Worm (Caenorhabditis elegans): Measurements from ENCODE around the gene Y38E10A.8.

The Y38E10A.8 gene

ce11 chrII:12606900-12607299, at the start of gene Y38E10A.8:
TSS of gene Y38E10A.8 (plus strand) at chrII:12607200.
- no peak for TF ChIP-seq aly-2 (tag; optimal IDR thresholded peaks at IDR 0.05)
- TF ChIP-seq ztf-4 (tag; optimal IDR thresholded peaks at IDR 0.05) = no peak
- no peak for TF ChIP-seq unc-55 (GFP tag; optimal IDR thresholded peaks at IDR 0.05)
- no peak for TF ChIP-seq zag-1 (tag; optimal IDR thresholded peaks at IDR 0.05)
- no peak for TF ChIP-seq nhr-11 (tag; optimal IDR thresholded peaks at IDR 0.05)
- TF ChIP-seq nhr-77 (tag; optimal IDR thresholded peaks at IDR 0.05) = no peak
- no peak for TF ChIP-seq mab-5 (tag; optimal IDR thresholded peaks at IDR 0.05)
- no peak for TF ChIP-seq mdl-1 (tag; optimal IDR thresholded peaks at IDR 0.05)
- no peak for TF ChIP-seq nhr-10 (tag; optimal IDR thresholded peaks at IDR 0.05)
- no peak for TF ChIP-seq lin-13 (GFP tag; optimal IDR thresholded peaks at IDR 0.05)
- no peak for TF ChIP-seq C34F6.9 (tag; optimal IDR thresholded peaks at IDR 0.05)
- no peak for TF ChIP-seq sem-4 (tag; optimal IDR thresholded peaks at IDR 0.05)
- TF ChIP-seq elt-1 (tag; optimal IDR thresholded peaks at IDR 0.05) = no peak
- no peak for TF ChIP-seq ceh-16 (tag; optimal IDR thresholded peaks at IDR 0.05)
- TF ChIP-seq nhr-23 (tag; optimal IDR thresholded peaks at IDR 0.05) = no peak
- TF ChIP-seq lin-39 (tag; optimal IDR thresholded peaks at IDR 0.05) = no peak
- TF ChIP-seq ZK546.5 (tag; optimal IDR thresholded peaks at IDR 0.05) = no peak
- TF ChIP-seq F13H6.1 (tag; optimal IDR thresholded peaks at IDR 0.05) = no peak

- no peak for TF ChIP-seq C34F6.9 (tag; optimal IDR thresholded peaks at IDR 0.05)
- TF ChIP-seq nhr-237 (tag; optimal IDR thresholded peaks at IDR 0.05) = no peak
Measured at ce11 chrII:12560210-12560609, 46.8 kb upstream of the Y38E10A.8 start, which contains the start of gene F49C5.12. TSS of gene F49C5.12 (minus strand) at chrII:12560310.

ce11 chrII:12565851-12566250, 41.1 kb upstream of the Y38E10A.8 start, which contains the start of gene F49C5.7:
TSS of gene F49C5.7 (plus strand) at chrII:12566151.
- no peak for TF ChIP-seq nhr-10 (tag; optimal IDR thresholded peaks at IDR 0.05)

DNA sequence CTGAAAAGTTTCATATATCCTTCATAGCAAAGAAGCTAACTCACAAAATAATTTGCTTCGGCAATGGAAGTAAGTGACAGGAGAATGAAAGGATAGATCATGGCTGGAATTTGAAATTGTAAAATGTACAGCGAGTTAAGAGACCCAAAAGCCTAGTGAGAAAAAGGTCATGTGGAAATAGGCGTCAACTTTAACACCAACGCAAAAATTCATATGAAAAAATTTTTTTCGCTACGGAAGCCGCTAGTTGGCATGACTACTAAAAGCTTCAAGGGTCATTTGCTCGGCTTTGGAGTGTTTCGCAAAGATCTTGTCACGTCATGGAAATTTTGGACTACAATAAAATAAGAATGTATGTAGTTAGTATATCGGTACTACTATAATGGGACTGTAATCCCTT, 36.5 kb upstream of the Y38E10A.8 start, which contains the start of gene Y38E10A.1:
TSS of gene Y38E10A.1 (minus strand) at position 101 of the 400 bp plus-strand sequence.
- no peak for TF ChIP-seq nhr-6 (tag; optimal IDR thresholded peaks at IDR 0.05)
- no peak for TF ChIP-seq nhr-25 (tag; optimal IDR thresholded peaks at IDR 0.05)
- TF ChIP-seq ztf-4 (tag; optimal IDR thresholded peaks at IDR 0.05) = no peak
- no peak for TF ChIP-seq ceh-16 (tag; optimal IDR thresholded peaks at IDR 0.05)

DNA sequence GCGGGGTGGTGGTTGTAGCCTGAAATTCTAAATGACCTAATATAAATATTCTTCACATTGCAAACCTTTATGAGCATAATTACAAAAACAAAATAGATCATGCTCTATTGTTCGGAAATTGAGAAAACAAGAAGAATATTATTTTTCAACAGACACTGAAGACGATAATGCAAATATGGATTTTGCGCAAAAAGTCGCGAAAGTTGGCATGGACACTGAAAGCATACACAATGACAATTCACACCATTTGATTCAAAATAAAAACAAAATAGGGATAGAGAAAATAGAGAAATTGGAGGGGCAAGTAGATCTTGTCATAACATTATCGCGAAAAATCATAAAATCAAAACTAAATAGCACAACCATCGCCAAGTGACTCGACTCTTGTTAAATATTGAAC, 34.2 kb upstream of the Y38E10A.8 start, which contains the start of gene Y38E10A.35:
TSS of gene Y38E10A.35 (minus strand) at position 101 of the 400 bp plus-strand sequence.
- TF ChIP-seq snpc-4 (tag; optimal IDR thresholded peaks at IDR 0.05) (no peak), ama-1 (optimal IDR thresholded peaks at IDR 0.05) (no peak), sma-9 (GFP tag; optimal IDR thresholded peaks at IDR 0.05) (no peak), sma-9 (tag; optimal IDR thresholded peaks at IDR 0.05) (no peak), nhr-12 (tag; optimal IDR thresholded peaks at IDR 0.05) (no peak), unc-39 (tag; optimal IDR thresholded peaks at IDR 0.05) (no peak), gmeb-1 (tag; optimal IDR thresholded peaks at IDR 0.05) (no peak), skn-1 (tag; optimal IDR thresholded peaks at IDR 0.05) (no peak), ceh-16 (tag; optimal IDR thresholded peaks at IDR 0.05) (no peak), mab-5 (tag; optimal IDR thresholded peaks at IDR 0.05) (no peak), mbf-1 (tag; optimal IDR thresholded peaks at IDR 0.05) (no peak), aly-2 (tag; optimal IDR thresholded peaks at IDR 0.05) (no peak), nhr-23 (tag; optimal IDR thresholded peaks at IDR 0.05) (no peak), elt-1 (tag; optimal IDR thresholded peaks at IDR 0.05) (no peak), alr-1 (tag; optimal IDR thresholded peaks at IDR 0.05) (no peak)

- no peak for TF ChIP-seq ZK546.5 (tag; optimal IDR thresholded peaks at IDR 0.05)
- no peak for TF ChIP-seq nhr-12 (tag; optimal IDR thresholded peaks at IDR 0.05)
- TF ChIP-seq lin-11 (tag; optimal IDR thresholded peaks at IDR 0.05) = no peak
- TF ChIP-seq ztf-11 (tag; optimal IDR thresholded peaks at IDR 0.05) = no peak
- no peak for TF ChIP-seq nhr-237 (tag; optimal IDR thresholded peaks at IDR 0.05)
- no peak for TF ChIP-seq aly-2 (tag; optimal IDR thresholded peaks at IDR 0.05)
Measured at ce11 chrII:12573541-12573940, 33.5 kb upstream of the Y38E10A.8 start, which contains the start of gene Y38E10A.2. TSS of gene Y38E10A.2 (minus strand) at chrII:12573641.

All from whole organism, L2 larva.